Worm (Caenorhabditis elegans) whole organism, L3 larva: ENCODE data around the gene tbcc-1.

ENCODE experiments used
- ceh-82 ChIP-seq: fragments of 150-350 bp; optimal IDR thresholded peaks from 2 replicates; lab custom pipeline; 2014; ENCODE audit warnings: missing biosample characterization, missing genetic modification characterization
- egl-27 ChIP-seq: sonication (generic microtip); optimal IDR thresholded peaks from 4 replicates; lab custom pipeline; 2017; ENCODE audit warnings: missing biosample characterization, missing genetic modification reagents, missing genetic modification characterization
- elt-1 ChIP-seq: fragments of 150-350 bp; optimal IDR thresholded peaks from 2 replicates; lab custom pipeline; 2014; ENCODE audit warnings: missing biosample characterization, missing genetic modification characterization
- elt-3 ChIP-seq, 3 experiments: fragments of 150-350 bp in 1 of 3; sonication (generic microtip) in 2 of 3; optimal IDR thresholded peaks; 2 replicates in 2 of 3; 4 replicates in 1 of 3; lab custom pipeline; 2014 to 2017; ENCODE audit warnings: missing biosample characterization in 3 of 3, missing genetic modification characterization in 3 of 3
- lin-15B ChIP-seq: fragments of 150-350 bp; optimal IDR thresholded peaks from 2 replicates; lab custom pipeline; 2014; ENCODE audit warnings: missing biosample characterization, missing genetic modification characterization
- nhr-11 ChIP-seq: fragments of 150-350 bp; optimal IDR thresholded peaks from 2 replicates; lab custom pipeline; 2014; ENCODE audit warnings: missing biosample characterization, missing genetic modification characterization
- nhr-12 ChIP-seq: fragments of 150-350 bp; optimal IDR thresholded peaks from 2 replicates; lab custom pipeline; 2014; ENCODE audit warnings: missing biosample characterization, missing genetic modification characterization
- nhr-23 ChIP-seq: fragments of 150-350 bp; optimal IDR thresholded peaks from 2 replicates; lab custom pipeline; 2014; ENCODE audit warnings: missing biosample characterization, missing genetic modification reagents, missing genetic modification characterization
- nhr-25 ChIP-seq: sonication (generic microtip); optimal IDR thresholded peaks from 2 replicates; lab custom pipeline; 2017; ENCODE audit warnings: missing biosample characterization, missing genetic modification characterization
- pha-4 ChIP-seq: fragments of 150-350 bp; optimal IDR thresholded peaks from 2 replicates; lab custom pipeline; 2014; ENCODE audit warnings: missing biosample characterization, missing genetic modification reagents, missing genetic modification characterization
- unc-39 ChIP-seq: sonication (generic microtip); optimal IDR thresholded peaks from 4 replicates; lab custom pipeline; 2017; ENCODE audit warnings: missing biosample characterization, missing genetic modification characterization
- zag-1 ChIP-seq: fragments of 150-350 bp; optimal IDR thresholded peaks from 2 replicates; lab custom pipeline; 2014; ENCODE audit warnings: missing biosample characterization, missing genetic modification characterization
- ztf-4 ChIP-seq: fragments of 150-350 bp; optimal IDR thresholded peaks from 2 replicates; lab custom pipeline; 2014; ENCODE audit warnings: missing biosample characterization, missing genetic modification characterization

ce11 chrIII:2785840-2786239, 2.4 kb upstream of the tbcc-1 start, which contains the start of gene Y71H2AM.20:
- peak; percentile 92 for TF ChIP-seq nhr-25 (tag; lab: Kevin White, UChicago)
- TF ChIP-seq unc-39 (tag; lab: Kevin White, UChicago) = no peak
- TF ChIP-seq elt-1 (tag; lab: Kevin White, UChicago) = peak; percentile 51
- peak; percentile 75 for TF ChIP-seq ztf-4 (tag; lab: Kevin White, UChicago)
- TF ChIP-seq ceh-82 (tag; lab: Kevin White, UChicago) = peak; percentile 56
- peak; percentile 100 for TF ChIP-seq pha-4 (tag; lab: Kevin White, UChicago)
- TF ChIP-seq nhr-11 (tag; lab: Kevin White, UChicago) = peak; percentile 83
- peak; percentile 97 for TF ChIP-seq nhr-23 (tag; lab: Kevin White, UChicago)
- peak in 2 of 3 experiments; percentile 35 to 44 for TF ChIP-seq elt-3 (tag; optimal IDR thresholded peaks at IDR 0.05; lab: Kevin White, UChicago)
- TF ChIP-seq egl-27 (tag; lab: Kevin White, UChicago) = peak; percentile 81
- TF ChIP-seq zag-1 = no peak
- peak; percentile 100 for TF ChIP-seq lin-15B
- TF ChIP-seq nhr-12 (tag; lab: Kevin White, UChicago) = no peak
